Worm (Caenorhabditis elegans): ENCODE results near the gene F56B3.6.

F56B3.6 gene

ce11 chrIV:787755-788154 is at the start of gene F56B3.6:
Gene F56B3.6 (plus strand): TSS chrIV:788055.
- TF ChIP-seq W03F9.2 (tag; optimal IDR thresholded peaks at IDR 0.05) (no peak), dao-5 (tag; optimal IDR thresholded peaks at IDR 0.05) (no peak), him-1 (tag; optimal IDR thresholded peaks at IDR 0.05) (no peak)

ce11 chrIV:740674-741073 is 47.2 kb upstream of the F56B3.6 start:
- TF ChIP-seq dao-5 (tag; optimal IDR thresholded peaks at IDR 0.05) (no peak), him-1 (tag; optimal IDR thresholded peaks at IDR 0.05) (no peak), W03F9.2 (tag; optimal IDR thresholded peaks at IDR 0.05) (no peak)

ce11 chrIV:741831-742230 is 46.0 kb upstream of the F56B3.6 start:
- TF ChIP-seq dao-5 (tag; optimal IDR thresholded peaks at IDR 0.05) (no peak), W03F9.2 (tag; optimal IDR thresholded peaks at IDR 0.05) (no peak), him-1 (tag; optimal IDR thresholded peaks at IDR 0.05) (no peak)

- TF ChIP-seq W03F9.2 (tag; optimal IDR thresholded peaks at IDR 0.05) = no peak
Observed at ce11 chrIV:746333-746732, 41.5 kb upstream of the F56B3.6 start.

ce11 chrIV:749557-749956 is 38.3 kb upstream of the F56B3.6 start:
- no peak for TF ChIP-seq W03F9.2 (tag; optimal IDR thresholded peaks at IDR 0.05)
- TF ChIP-seq him-1 (tag; optimal IDR thresholded peaks at IDR 0.05) = no peak
- TF ChIP-seq dao-5 (tag; optimal IDR thresholded peaks at IDR 0.05) = no peak

- TF ChIP-seq dao-5 (tag; optimal IDR thresholded peaks at IDR 0.05) = no peak
- TF ChIP-seq W03F9.2 (tag; optimal IDR thresholded peaks at IDR 0.05) = no peak
- no peak for TF ChIP-seq him-1 (tag; optimal IDR thresholded peaks at IDR 0.05)
Observed at ce11 chrIV:754357-754972, 33.4 kb upstream of the F56B3.6 start.

ce11 chrIV:756421-756820 is 31.4 kb upstream of the F56B3.6 start, which contains the start of gene srt-23:
Gene srt-23 (plus strand): TSS chrIV:756721.
- no peak for TF ChIP-seq W03F9.2 (tag; optimal IDR thresholded peaks at IDR 0.05)

- TF ChIP-seq dao-5 (tag; optimal IDR thresholded peaks at IDR 0.05) (no peak), W03F9.2 (tag; optimal IDR thresholded peaks at IDR 0.05) (no peak), him-1 (tag; optimal IDR thresholded peaks at IDR 0.05) (no peak)
Observed at ce11 chrIV:756956-757355, 30.9 kb upstream of the F56B3.6 start.

ce11 chrIV:757548-757947 is 30.3 kb upstream of the F56B3.6 start:
- TF ChIP-seq dao-5 (tag; optimal IDR thresholded peaks at IDR 0.05) (no peak), W03F9.2 (tag; optimal IDR thresholded peaks at IDR 0.05) (no peak), him-1 (tag; optimal IDR thresholded peaks at IDR 0.05) (no peak)

- TF ChIP-seq W03F9.2 (tag; optimal IDR thresholded peaks at IDR 0.05) (no peak), dao-5 (tag; optimal IDR thresholded peaks at IDR 0.05) (no peak), him-1 (tag; optimal IDR thresholded peaks at IDR 0.05) (no peak)
Observed at ce11 chrIV:760267-760666, 27.6 kb upstream of the F56B3.6 start, which contains the start of gene gst-40. Gene gst-40 (plus strand): TSS chrIV:760502.

ce11 chrIV:762016-762459 is 25.8 kb upstream of the F56B3.6 start:
- TF ChIP-seq dao-5 (tag; optimal IDR thresholded peaks at IDR 0.05) (no peak), W03F9.2 (tag; optimal IDR thresholded peaks at IDR 0.05) (no peak), him-1 (tag; optimal IDR thresholded peaks at IDR 0.05) (no peak)

ce11 chrIV:762486-763376 is 25.1 kb upstream of the F56B3.6 start:
- TF ChIP-seq W03F9.2 (tag; optimal IDR thresholded peaks at IDR 0.05) (no peak), dao-5 (tag; optimal IDR thresholded peaks at IDR 0.05) (no peak), him-1 (tag; optimal IDR thresholded peaks at IDR 0.05) (no peak)

- TF ChIP-seq dao-5 (tag; optimal IDR thresholded peaks at IDR 0.05) (no peak), W03F9.2 (tag; optimal IDR thresholded peaks at IDR 0.05) (no peak), him-1 (tag; optimal IDR thresholded peaks at IDR 0.05) (no peak)
Observed at ce11 chrIV:763377-764063, 24.3 kb upstream of the F56B3.6 start, which contains the start of gene col-103. Gene col-103 (minus strand): TSS chrIV:763678.

ce11 chrIV:768312-768711 is 19.5 kb upstream of the F56B3.6 start, which contains the start of gene F56B3.2:
Gene F56B3.2 (minus strand): TSS chrIV:768584.
- TF ChIP-seq W03F9.2 (tag; optimal IDR thresholded peaks at IDR 0.05) (no peak), dao-5 (tag; optimal IDR thresholded peaks at IDR 0.05) (no peak), him-1 (tag; optimal IDR thresholded peaks at IDR 0.05) (no peak)

All from whole organism, L4/young adult.